Worm (Caenorhabditis elegans): ENCODE data around the gene C08E8.11.

Gene C08E8.11

ce11 chrV:18346080-18346479 lies 4.7 kb upstream of the C08E8.11 start:
- TF ChIP-seq nfyb-1 (GFP tag; IDR thresholded peaks at IDR 0.05) (0 out of 2 replicates have a peak, but pooled peaks have one; percentile 57), let-526 (GFP tag; IDR thresholded peaks at IDR 0.05) (0 out of 2 replicates have a peak, but pooled peaks have one; percentile 13), ets-4 (GFP tag; optimal IDR thresholded peaks at IDR 0.05) (peak; percentile 99), tlf-1 (GFP tag; optimal IDR thresholded peaks at IDR 0.05) (peak; percentile 72), mcd-1 (GFP tag; IDR thresholded peaks at IDR 0.05) (peak; percentile 53), egrh-3 (GFP tag; IDR thresholded peaks at IDR 0.05) (no peak), K11D2.4 (GFP tag; IDR thresholded peaks at IDR 0.05) (peak; percentile 57; the same call in 1 of the 2 replicates), athp-1 (tag; optimal IDR thresholded peaks at IDR 0.05) (no peak), somi-1 (GFP tag; optimal IDR thresholded peaks at IDR 0.05) (peak; percentile 24), cebp-1 (GFP tag; IDR thresholded peaks at IDR 0.05) (peak; percentile 25; the same call in 1 of the 2 replicates), cebp-1 (tag; optimal IDR thresholded peaks at IDR 0.05) (peak; percentile 77), ccch-3 (GFP tag; optimal IDR thresholded peaks at IDR 0.05) (no peak), ztf-22 (GFP tag; optimal IDR thresholded peaks at IDR 0.05) (peak; percentile 96), chd-7 (tag; optimal IDR thresholded peaks at IDR 0.05) (peak; percentile 55), dox-1 (GFP tag; IDR thresholded peaks at IDR 0.05) (peak; percentile 88), Y53F4B.3 (GFP tag; IDR thresholded peaks at IDR 0.05) (no peak), nhr-90 (tag; optimal IDR thresholded peaks at IDR 0.05) (peak; percentile 62), attf-6 (GFP tag; IDR thresholded peaks at IDR 0.05) (no peak), C06A6.2 (GFP tag; conservative IDR thresholded peaks at IDR 0.05) (0 out of 2 replicates have a peak, but pooled peaks have one; percentile 27), ztf-26 (tag; optimal IDR thresholded peaks at IDR 0.05) (peak; percentile 79), F22D6.2 (tag; optimal IDR thresholded peaks at IDR 0.05) (peak; percentile 73), snpc-4 (GFP tag; optimal IDR thresholded peaks at IDR 0.05) (no peak), snpc-4 (tag; optimal IDR thresholded peaks at IDR 0.05) (peak in 2 of 4 experiments; percentile 5 to 76), egl-44 (GFP tag; IDR thresholded peaks at IDR 0.05) (peak; percentile 83; the same call in 1 of the 2 replicates), nhr-80 (tag; optimal IDR thresholded peaks at IDR 0.05) (peak; percentile 99), B0261.1 (tag; optimal IDR thresholded peaks at IDR 0.05) (no peak), let-607 (tag; optimal IDR thresholded peaks at IDR 0.05) (peak; percentile 22 to 76), unc-62 (GFP tag; optimal IDR thresholded peaks at IDR 0.05) (peak; percentile 25), Y53G8AR.9 (GFP tag; conservative IDR thresholded peaks at IDR 0.05) (0 out of 2 replicates have a peak, but pooled peaks have one; percentile 30), F33H1.4 (GFP tag; IDR thresholded peaks at IDR 0.05) (no peak), atf-7 (tag; optimal IDR thresholded peaks at IDR 0.05) (peak; percentile 94), ztf-18 (tag; optimal IDR thresholded peaks at IDR 0.05) (no peak), tbp1 (GFP tag; optimal IDR thresholded peaks at IDR 0.05) (peak; percentile 58), Y95B8A.8 (GFP tag; IDR thresholded peaks at IDR 0.05) (no peak), ceh-100 (GFP tag; IDR thresholded peaks at IDR 0.05) (no peak), repo-1 (tag; optimal IDR thresholded peaks at IDR 0.05) (peak; percentile 13), F39B2.1 (GFP tag; IDR thresholded peaks at IDR 0.05) (no peak), B0336.3 (GFP tag; IDR thresholded peaks at IDR 0.05) (peak; percentile 77), zim-3 (tag; optimal IDR thresholded peaks at IDR 0.05) (no peak), madf-10 (tag; optimal IDR thresholded peaks at IDR 0.05) (peak; percentile 40), hmg-20 (GFP tag; IDR thresholded peaks at IDR 0.05) (no peak), nfya-1 (tag; optimal IDR thresholded peaks at IDR 0.05; ENCODE audit: borderline replicate concordance, insufficient read depth) (no peak)

Measured in whole organism, young adult.